Fruit fly (Drosophila melanogaster): Measurements from ENCODE around the gene Alp12.

Gene Alp12

dm6 chr2L:19439598-19440230, 15.9 kb downstream of the Alp12 start (continued):
- TF ChIP-seq Dek (tag; optimal IDR thresholded peaks at IDR 0.05) (peak; percentile 55), CG10267 (tag; optimal IDR thresholded peaks at IDR 0.05) (peak; percentile 57), CG42726 (GFP tag; IDR thresholded peaks at IDR 0.05; ENCODE audit: partially characterized antibody) (no peak), ken (GFP tag; IDR thresholded peaks at IDR 0.05) (peak; percentile 92), CG12236 (GFP tag; optimal IDR thresholded peaks at IDR 0.05) (peak; percentile 24), NC2β (GFP tag; optimal IDR thresholded peaks at IDR 0.05) (peak; percentile 45), Dp (GFP tag; optimal IDR thresholded peaks at IDR 0.05) (no peak), CG8944 (GFP tag; optimal IDR thresholded peaks at IDR 0.05) (peak; percentile 42), sob (GFP tag; IDR thresholded peaks at IDR 0.05) (peak; percentile 64), Med (GFP tag) (peak; percentile 95), mam (GFP tag; optimal IDR thresholded peaks at IDR 0.05) (peak; percentile 81), CG10979 (tag; optimal IDR thresholded peaks at IDR 0.05) (peak; percentile 73), CG8388 (GFP tag; optimal IDR thresholded peaks at IDR 0.05) (peak; percentile 87), CG5953 (GFP tag; IDR thresholded peaks at IDR 0.05) (0 out of 2 replicates have a peak, but pooled peaks have one; percentile 45), zen (tag; optimal IDR thresholded peaks at IDR 0.05) (no peak), CG32772 (GFP tag; IDR thresholded peaks at IDR 0.05) (peak; percentile 62), inv (GFP tag; IDR thresholded peaks at IDR 0.05; ENCODE audit: partially characterized antibody) (no peak), CG17186 (GFP tag; optimal IDR thresholded peaks at IDR 0.05) (no peak), Mrtf (GFP tag; IDR thresholded peaks at IDR 0.05) (peak; percentile 61; the same call in 2 of the 3 replicates)

DNA sequence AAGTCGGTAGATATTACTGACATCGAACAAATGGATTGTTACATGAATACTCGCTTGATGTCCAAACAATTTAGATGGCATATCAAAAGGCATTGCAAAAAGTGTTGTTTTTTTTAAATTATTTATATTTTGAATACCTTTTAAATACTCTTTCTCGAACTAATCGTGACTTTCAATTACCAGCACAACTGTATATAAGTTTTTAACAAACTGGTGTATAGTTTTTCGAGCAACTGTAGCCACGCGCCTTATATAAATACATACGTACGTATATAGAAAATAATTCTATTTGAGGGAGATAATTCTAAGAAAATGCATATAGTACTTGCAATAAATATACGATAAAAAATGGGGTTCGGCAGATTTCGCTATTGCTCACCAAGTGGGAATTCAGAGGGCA, 16.4 kb downstream of the Alp12 start:
- TF ChIP-seq CG8388 (GFP tag; optimal IDR thresholded peaks at IDR 0.05) (peak; percentile 93), pita (GFP tag; optimal IDR thresholded peaks at IDR 0.05) (no peak), vvl (GFP tag; IDR thresholded peaks at IDR 0.05) (no peak), Hr78 (GFP tag; optimal IDR thresholded peaks at IDR 0.05) (no peak), CG12769 (tag; optimal IDR thresholded peaks at IDR 0.05) (no peak), gce (GFP tag; IDR thresholded peaks at IDR 0.05) (no peak), vfl (GFP tag; optimal IDR thresholded peaks at IDR 0.05) (no peak)

DNA sequence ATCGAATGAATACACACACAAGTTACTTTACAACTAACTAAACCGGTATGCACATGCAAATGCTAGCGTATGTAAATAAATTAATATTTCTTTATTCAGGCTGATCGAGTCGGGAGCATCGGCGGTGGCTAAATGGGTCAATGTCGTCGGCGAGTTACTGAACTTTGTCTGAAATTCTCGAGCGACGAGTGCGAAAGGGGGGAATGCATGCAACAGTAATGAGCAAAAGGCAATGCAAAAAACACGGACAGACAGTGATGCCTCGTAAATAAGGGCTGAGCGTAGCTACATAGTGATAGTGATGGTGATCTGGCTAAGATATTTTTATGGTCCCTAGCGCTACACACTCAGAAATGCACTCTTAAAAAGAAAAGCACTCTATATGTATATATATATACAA, 16.9 kb downstream of the Alp12 start:
- TF ChIP-seq CG6765 (GFP tag; optimal IDR thresholded peaks at IDR 0.05) (no peak), Drgx (GFP tag; IDR thresholded peaks at IDR 0.05) (peak; percentile 26; the same call in 1 of the 2 replicates), sens (GFP tag) (peak; percentile 10), bbx (GFP tag; IDR thresholded peaks at IDR 0.05; ENCODE audit: partially characterized antibody) (0 out of 2 replicates have a peak, but pooled peaks have one; percentile 29), pita (GFP tag; optimal IDR thresholded peaks at IDR 0.05) (no peak), Med (GFP tag) (peak; percentile 36), row (GFP tag; IDR thresholded peaks at IDR 0.05) (peak; percentile 38; the same call in 1 of the 3 replicates), vvl (GFP tag; IDR thresholded peaks at IDR 0.05) (peak; percentile 34; the same call in 1 of the 2 replicates), CG7357 (GFP tag; IDR thresholded peaks at IDR 0.05) (no peak), crol (GFP tag; IDR thresholded peaks at IDR 0.05) (peak; percentile 20; the same call in 1 of the 2 replicates), Sry-β (GFP tag; optimal IDR thresholded peaks at IDR 0.05) (peak; percentile 60), grau (tag; optimal IDR thresholded peaks at IDR 0.05) (peak; percentile 49), CG12769 (tag; optimal IDR thresholded peaks at IDR 0.05) (peak; percentile 64)

DNA sequence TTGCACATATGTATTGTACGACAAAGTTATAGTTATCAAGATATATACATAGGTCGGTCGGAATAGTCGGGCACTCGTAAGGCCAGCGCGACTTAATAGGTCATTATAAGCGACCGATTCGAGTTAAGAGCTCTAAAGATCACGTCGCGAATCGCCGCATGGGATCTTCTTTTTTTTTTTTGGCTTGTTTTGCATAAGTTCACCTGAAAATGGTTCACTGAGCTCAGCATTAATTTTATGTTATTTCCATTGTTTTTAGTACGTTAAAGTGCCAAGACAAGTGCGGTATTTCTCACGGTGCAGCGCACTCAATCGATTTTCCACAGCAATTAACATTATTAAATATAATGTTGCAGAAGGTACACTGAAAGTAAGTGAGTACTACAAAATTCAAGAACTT, 17.5 kb downstream of the Alp12 start:
- peak; percentile 20 for TF ChIP-seq sens (GFP tag)
- no peak for TF ChIP-seq CG1647 (GFP tag; optimal IDR thresholded peaks at IDR 0.05)
- TF ChIP-seq CG4282 (GFP tag; optimal IDR thresholded peaks at IDR 0.05): no peak
- TF ChIP-seq hbn (GFP tag; IDR thresholded peaks at IDR 0.05; ENCODE audit: partially characterized antibody): no peak
- TF ChIP-seq da (GFP tag; optimal IDR thresholded peaks at IDR 0.05): no peak

Data from whole organism, embryonic.